Fruit fly (Drosophila melanogaster) whole organism, embryonic: ENCODE measurements around the gene sals.

Experiments used
- CG10274 ChIP-seq: fragments of 200-800 bp; sonication (Bioruptor generic); optimal IDR thresholded peaks from 3 replicates; lab custom pipeline; 2017; ENCODE audit warnings: missing biosample characterization, mild to moderate bottlenecking, missing genetic modification characterization
- CG12769 ChIP-seq: fragments of 200-800 bp; sonication (Bioruptor generic); optimal IDR thresholded peaks from 2 replicates; lab custom pipeline; 2019; ENCODE audit warnings: missing biosample characterization, mild to moderate bottlenecking, missing genetic modification characterization, moderate library complexity
- CG1603 ChIP-seq: fragments of 200-800 bp; sonication (Bioruptor generic); optimal IDR thresholded peaks from 2 replicates; lab custom pipeline; 2019; ENCODE audit warnings: missing biosample characterization, mild to moderate bottlenecking, missing genetic modification characterization, moderate library complexity
- CG1792 ChIP-seq: fragments of 200-800 bp; sonication (Bioruptor generic); optimal IDR thresholded peaks from 2 replicates; lab custom pipeline; 2016; ENCODE audit warnings: missing biosample characterization, missing genetic modification characterization
- CG18262 ChIP-seq: fragments of 200-800 bp; optimal IDR thresholded peaks from 3 replicates; lab custom pipeline; 2019; ENCODE audit warnings: missing biosample characterization, mild to moderate bottlenecking, missing genetic modification characterization, moderate library complexity
- CG18599 ChIP-seq: fragments of 200-800 bp; sonication (Bioruptor generic); optimal IDR thresholded peaks from 3 replicates; lab custom pipeline; 2017; ENCODE audit warnings: missing biosample characterization, missing genetic modification characterization, mild to moderate bottlenecking, moderate library complexity, missing genetic modification reagents
- CG2678 ChIP-seq: fragments of 200-800 bp; sonication (Bioruptor generic); optimal IDR thresholded peaks from 3 replicates; lab custom pipeline; 2019; ENCODE audit warnings: missing biosample characterization, mild to moderate bottlenecking, missing genetic modification characterization, moderate library complexity
- CG31224 ChIP-seq: fragments of 200-800 bp; sonication (Bioruptor generic); IDR thresholded peaks from 2 replicates; pipeline ENCODE4 v1.3.6; 2022; ENCODE audit warnings: missing biosample characterization, missing genetic modification characterization
- CG4404 ChIP-seq: fragments of 200-800 bp; sonication (Bioruptor generic); IDR thresholded peaks from 2 replicates; pipeline ENCODE4 v1.3.6; 2022; ENCODE audit warnings: missing biosample characterization, missing genetic modification characterization
- CG4617 ChIP-seq: fragments of 200-800 bp; sonication (Bioruptor generic); optimal IDR thresholded peaks from 3 replicates; lab custom pipeline; 2016; ENCODE audit warnings: missing biosample characterization, missing genetic modification characterization, borderline replicate concordance
- CG5953 ChIP-seq: fragments of 200-800 bp; sonication (Bioruptor generic); IDR thresholded peaks from 2 replicates; pipeline ENCODE4 v1.3.6; 2022; ENCODE audit warnings: missing biosample characterization, missing genetic modification characterization
- CG7556 ChIP-seq: fragments of 200-800 bp; sonication (Bioruptor generic); optimal IDR thresholded peaks from 2 replicates; lab custom pipeline; 2017; ENCODE audit warnings: missing biosample characterization, mild to moderate bottlenecking, missing genetic modification characterization
- CG7987 ChIP-seq: fragments of 200-800 bp; sonication (Bioruptor generic); optimal IDR thresholded peaks from 2 replicates; lab custom pipeline; 2018; ENCODE audit warnings: missing biosample characterization, mild to moderate bottlenecking, missing genetic modification characterization, moderate library complexity
- CG8290 ChIP-seq, 3 experiments: fragments of 200-800 bp; sonication (Bioruptor generic); optimal IDR thresholded peaks; 2 replicates each; lab custom pipeline; 2016 to 2019; ENCODE audit warnings: missing biosample characterization in 3 of 3, missing genetic modification characterization in 3 of 3, mild to moderate bottlenecking in 2 of 3, moderate library complexity in 1 of 3
- CG8944 ChIP-seq: fragments of 200-800 bp; sonication (Bioruptor generic); optimal IDR thresholded peaks from 3 replicates; lab custom pipeline; 2016; ENCODE audit warnings: missing biosample characterization, missing genetic modification characterization
- Deaf1 ChIP-seq: fragments of 200-800 bp; optimal IDR thresholded peaks from 3 replicates; lab custom pipeline; 2019; ENCODE audit warnings: missing biosample characterization, mild to moderate bottlenecking, missing genetic modification characterization, moderate library complexity
- Dek ChIP-seq: fragments of 200-800 bp; sonication (Bioruptor generic); optimal IDR thresholded peaks from 3 replicates; lab custom pipeline; 2019; ENCODE audit warnings: missing biosample characterization, mild to moderate bottlenecking, missing genetic modification characterization, moderate library complexity
- Dll ChIP-seq: fragments of 200-800 bp; sonication (Bioruptor generic); IDR thresholded peaks from 4 replicates; pipeline ENCODE4 v1.3.6; 2022; ENCODE audit warnings: missing biosample characterization, missing genetic modification characterization; ENCODE audit not compliant: partially characterized antibody
- GATAe ChIP-seq: fragments of 200-800 bp; sonication (Bioruptor generic); conservative IDR thresholded peaks from 2 replicates; pipeline ENCODE4 v1.3.6; 2022; ENCODE audit warnings: missing biosample characterization, missing genetic modification characterization
- H15 ChIP-seq: fragments of 200-800 bp; sonication (Bioruptor generic); IDR thresholded peaks from 3 replicates; pipeline ENCODE4 v1.3.6; 2022; ENCODE audit warnings: missing biosample characterization, missing genetic modification characterization
- HmgD ChIP-seq: fragments of 200-800 bp; sonication (Bioruptor generic); optimal IDR thresholded peaks from 3 replicates; lab custom pipeline; 2016; ENCODE audit warnings: missing biosample characterization, missing genetic modification characterization
- NFAT ChIP-seq: fragments of 200-800 bp; sonication (Bioruptor generic); IDR thresholded peaks from 2 replicates; pipeline ENCODE4 v1.3.6; 2022; ENCODE audit warnings: missing biosample characterization, missing genetic modification characterization
- Nf-YA ChIP-seq: fragments of 200-800 bp; sonication (Bioruptor generic); IDR thresholded peaks from 2 replicates; pipeline ENCODE4 v1.3.6; 2022; ENCODE audit warnings: missing biosample characterization, missing genetic modification characterization
- Six4 ChIP-seq: fragments of 200-800 bp; sonication (Bioruptor generic); optimal IDR thresholded peaks from 2 replicates; lab custom pipeline; 2016; ENCODE audit warnings: missing biosample characterization, missing genetic modification characterization
- amos ChIP-seq: fragments of 200-800 bp; sonication (Bioruptor generic); IDR thresholded peaks from 2 replicates; pipeline ENCODE4 v1.3.6; 2022; ENCODE audit warnings: missing biosample characterization, missing genetic modification characterization; ENCODE audit not compliant: partially characterized antibody
- bsh ChIP-seq, 2 experiments: fragments of 200-800 bp; sonication (Bioruptor generic); optimal IDR thresholded peaks; 2 replicates each; lab custom pipeline; 2017 to 2018; ENCODE audit warnings: mild to moderate bottlenecking in 2 of 2, missing biosample characterization in 2 of 2, missing genetic modification characterization in 2 of 2, moderate library complexity in 1 of 2
- chm ChIP-seq: fragments of 200-800 bp; sonication (Bioruptor generic); IDR thresholded peaks from 2 replicates; pipeline ENCODE4 v1.3.6; 2022; ENCODE audit warnings: missing biosample characterization, missing genetic modification characterization
- ci ChIP-seq: fragments of 200-800 bp; sonication (Bioruptor generic); IDR thresholded peaks from 3 replicates; pipeline ENCODE4 v1.3.6; 2022; ENCODE audit warnings: missing biosample characterization, missing genetic modification characterization
- dimm ChIP-seq: fragments of 200-800 bp; sonication (Bioruptor generic); IDR thresholded peaks from 2 replicates; pipeline ENCODE4 v1.3.6; 2022; ENCODE audit warnings: missing biosample characterization, missing genetic modification characterization
- fd96Cb ChIP-seq: fragments of 200-800 bp; sonication (Bioruptor generic); optimal IDR thresholded peaks from 2 replicates; lab custom pipeline; 2018; ENCODE audit warnings: missing biosample characterization, mild to moderate bottlenecking, missing genetic modification characterization, moderate library complexity
- hb ChIP-seq: fragments of 200-800 bp; sonication (Bioruptor generic); IDR thresholded peaks from 3 replicates; pipeline ENCODE4 v1.3.6; 2022; ENCODE audit warnings: missing biosample characterization, missing genetic modification characterization; ENCODE audit not compliant: partially characterized antibody
- kay ChIP-seq: fragments of 200-800 bp; sonication (Bioruptor generic); optimal IDR thresholded peaks from 2 replicates; lab custom pipeline; 2016; ENCODE audit warnings: missing biosample characterization, missing genetic modification characterization
- org-1 ChIP-seq: fragments of 200-800 bp; sonication (Bioruptor generic); optimal IDR thresholded peaks from 2 replicates; lab custom pipeline; 2017; ENCODE audit warnings: missing biosample characterization, missing genetic modification characterization
- pnt ChIP-seq: fragments of 200-800 bp; sonication (Bioruptor generic); optimal IDR thresholded peaks from 3 replicates; lab custom pipeline; 2016; ENCODE audit warnings: missing biosample characterization, missing genetic modification characterization
- ranshi ChIP-seq: fragments of 200-800 bp; sonication (Bioruptor generic); IDR thresholded peaks from 2 replicates; pipeline ENCODE4 v1.3.6; 2022; ENCODE audit warnings: missing biosample characterization, missing genetic modification characterization
- ro ChIP-seq: fragments of 200-800 bp; sonication (Bioruptor generic); IDR thresholded peaks from 2 replicates; pipeline ENCODE4 v1.3.6; 2022; ENCODE audit warnings: missing biosample characterization, missing genetic modification characterization
- row ChIP-seq: fragments of 200-800 bp; sonication (Bioruptor generic); IDR thresholded peaks from 3 replicates; pipeline ENCODE4 v1.3.6; 2022; ENCODE audit warnings: missing biosample characterization, missing genetic modification characterization
- schlank ChIP-seq: fragments of 200-800 bp; sonication (Bioruptor generic); optimal IDR thresholded peaks from 2 replicates; lab custom pipeline; 2018; ENCODE audit warnings: missing biosample characterization, mild to moderate bottlenecking, missing genetic modification characterization
- scrt ChIP-seq: fragments of 200-800 bp; sonication (Bioruptor generic); optimal IDR thresholded peaks from 2 replicates; lab custom pipeline; 2018; ENCODE audit warnings: missing biosample characterization, mild to moderate bottlenecking, missing genetic modification characterization, moderate library complexity
- slou ChIP-seq: fragments of 200-800 bp; sonication (Bioruptor generic); optimal IDR thresholded peaks from 3 replicates; lab custom pipeline; 2016; ENCODE audit warnings: missing biosample characterization, missing genetic modification characterization
- slp2 ChIP-seq: fragments of 200-800 bp; sonication (Bioruptor generic); optimal IDR thresholded peaks from 2 replicates; lab custom pipeline; 2016; ENCODE audit warnings: missing biosample characterization, missing genetic modification characterization
- tap ChIP-seq: fragments of 200-800 bp; optimal IDR thresholded peaks from 3 replicates; lab custom pipeline; 2019; ENCODE audit warnings: missing biosample characterization, mild to moderate bottlenecking, missing genetic modification characterization, moderate library complexity
- tll ChIP-seq, 2 experiments: fragments of 200-800 bp in 1 of 2; fragments of >200 bp in 1 of 2; sonication (Bioruptor generic) in 1 of 2; optimal IDR thresholded peaks; 2 replicates each; lab custom pipeline; 2017 to 2019; ENCODE audit warnings: missing biosample characterization in 2 of 2, missing genetic modification characterization in 2 of 2, mild to moderate bottlenecking in 1 of 2, moderate library complexity in 1 of 2
- trh ChIP-seq: fragments of 200-800 bp; sonication (Bioruptor generic); optimal IDR thresholded peaks from 2 replicates; lab custom pipeline; 2016; ENCODE audit warnings: missing biosample characterization, missing genetic modification characterization
- tup ChIP-seq: fragments of 200-800 bp; sonication (Bioruptor generic); optimal IDR thresholded peaks from 2 replicates; lab custom pipeline; 2016; ENCODE audit warnings: missing biosample characterization, mild to moderate bottlenecking, missing genetic modification characterization, moderate library complexity
- wdn ChIP-seq: fragments of 200-800 bp; sonication (Bioruptor generic); IDR thresholded peaks from 2 replicates; pipeline ENCODE4 v1.3.6; 2022; ENCODE audit warnings: missing biosample characterization, missing genetic modification characterization
- zen ChIP-seq: fragments of 200-800 bp; sonication (Bioruptor generic); optimal IDR thresholded peaks from 3 replicates; lab custom pipeline; 2018; ENCODE audit warnings: missing biosample characterization, mild to moderate bottlenecking, missing genetic modification characterization, moderate library complexity

Gene sals

DNA sequence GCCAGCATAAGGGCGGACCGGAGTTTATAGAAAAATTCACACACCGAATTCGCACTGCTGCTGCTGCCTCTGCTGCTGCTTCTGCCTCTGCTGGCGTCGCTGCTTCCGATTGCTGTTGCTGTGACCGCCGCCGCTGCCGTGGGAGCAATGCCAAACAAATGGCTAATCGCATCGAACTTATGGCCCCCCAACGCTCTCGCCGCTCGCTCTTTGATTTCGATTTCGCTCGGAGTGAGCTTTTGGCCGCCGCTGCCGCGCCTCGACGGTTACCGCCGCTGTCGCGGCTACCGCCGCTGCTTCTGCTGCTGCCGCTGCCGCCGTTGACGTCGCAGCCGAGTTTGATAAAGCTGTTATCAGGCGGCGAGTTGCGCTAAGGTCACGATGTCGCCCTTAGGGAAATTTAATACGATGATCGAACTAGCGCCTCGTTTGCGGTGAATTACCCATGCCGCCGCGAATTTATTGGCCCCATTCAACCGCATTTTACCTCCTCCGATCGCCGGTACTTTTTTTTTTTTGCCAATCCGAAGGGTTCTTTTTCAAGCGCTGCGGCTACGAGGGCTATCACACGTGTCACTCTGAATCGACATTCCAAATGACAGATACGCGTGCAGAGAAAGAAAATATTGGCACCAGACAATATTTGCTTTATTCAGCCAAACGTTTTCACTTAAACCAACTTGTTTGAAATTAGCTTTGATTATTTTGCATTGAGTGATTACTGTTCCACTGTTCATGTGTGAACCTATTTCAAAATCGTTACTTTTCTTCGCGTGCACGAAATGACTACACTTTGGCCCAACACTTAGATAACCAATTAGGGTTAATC is 6.6 kb upstream of the sals start (continued):
- TF ChIP-seq CG10274 (GFP tag; lab: Kevin White, UChicago) (peak; percentile 16), ci (GFP tag; lab: Robert Waterston, UW) (peak; percentile 76; the same call in 2 of the 3 replicates), bsh (GFP tag; optimal IDR thresholded peaks at IDR 0.05; lab: Kevin White, UChicago) (no peak), CG4617 (GFP tag; lab: Kevin White, UChicago) (no peak), scrt (GFP tag; lab: Kevin White, UChicago) (peak; percentile 39), tap (tag; lab: Kevin White, UChicago) (peak; percentile 45), ro (GFP tag; lab: Robert Waterston, UW) (0 out of 2 replicates have a peak, but pooled peaks have one; percentile 49), H15 (GFP tag; lab: Robert Waterston, UW) (peak; percentile 80), tup (GFP tag; lab: Kevin White, UChicago) (no peak), chm (GFP tag; lab: Robert Waterston, UW) (peak; percentile 68), row (GFP tag; lab: Robert Waterston, UW) (peak; percentile 90), zen (tag; lab: Kevin White, UChicago) (peak; percentile 27), trh (no peak), CG2678 (tag; lab: Kevin White, UChicago) (peak; percentile 79), NFAT (GFP tag; lab: Robert Waterston, UW) (peak; percentile 71), CG4404 (GFP tag; lab: Robert Waterston, UW) (peak; percentile 46; the same call in 1 of the 2 replicates), Dek (tag; lab: Kevin White, UChicago) (peak; percentile 35), CG31224 (peak; percentile 68; the same call in 1 of the 2 replicates), kay (GFP tag; lab: Kevin White, UChicago) (peak; percentile 65), CG7556 (GFP tag; lab: Kevin White, UChicago) (peak; percentile 20), Deaf1 (peak; percentile 25), GATAe (GFP tag; lab: Robert Waterston, UW) (peak; percentile 90), CG5953 (GFP tag; lab: Robert Waterston, UW) (peak; percentile 59; the same call in 1 of the 2 replicates), Dll (GFP tag; lab: Robert Waterston, UW) (no peak), fd96Cb (tag; lab: Kevin White, UChicago) (peak; percentile 50), CG12769 (tag; lab: Kevin White, UChicago) (peak; percentile 92), CG18599 (GFP tag; lab: Kevin White, UChicago) (peak; percentile 80), slou (GFP tag; lab: Kevin White, UChicago) (no peak), CG1603 (peak; percentile 66), CG18262 (tag; lab: Kevin White, UChicago) (peak; percentile 39), Six4 (GFP tag; lab: Kevin White, UChicago) (peak; percentile 40), CG8290 (GFP tag; optimal IDR thresholded peaks at IDR 0.05; lab: Kevin White, UChicago) (no peak), CG8290 (tag; optimal IDR thresholded peaks at IDR 0.05; lab: Kevin White, UChicago) (peak in 1 of 2 experiments; percentile 92), org-1 (GFP tag; lab: Kevin White, UChicago) (peak; percentile 29), CG8944 (GFP tag; lab: Kevin White, UChicago) (peak; percentile 45), Nf-YA (peak; percentile 70; the same call in 1 of the 2 replicates), ranshi (GFP tag; lab: Robert Waterston, UW) (peak; percentile 85), slp2 (GFP tag; lab: Kevin White, UChicago) (peak; percentile 17), HmgD (no peak), tll (GFP tag; optimal IDR thresholded peaks at IDR 0.05; lab: Kevin White, UChicago) (no peak), hb (no peak), wdn (peak; percentile 54; the same call in 1 of the 2 replicates), dimm (GFP tag; lab: Robert Waterston, UW) (0 out of 2 replicates have a peak, but pooled peaks have one; percentile 40), pnt (GFP tag; lab: Kevin White, UChicago) (peak; percentile 58), CG1792 (GFP tag; lab: Kevin White, UChicago) (peak; percentile 33), amos (no peak), CG7987 (peak; percentile 49), schlank (tag; lab: Kevin White, UChicago) (peak; percentile 43)
